ENCODE assay signal across 1 fruit fly cellular context in the genomic region with DNA sequence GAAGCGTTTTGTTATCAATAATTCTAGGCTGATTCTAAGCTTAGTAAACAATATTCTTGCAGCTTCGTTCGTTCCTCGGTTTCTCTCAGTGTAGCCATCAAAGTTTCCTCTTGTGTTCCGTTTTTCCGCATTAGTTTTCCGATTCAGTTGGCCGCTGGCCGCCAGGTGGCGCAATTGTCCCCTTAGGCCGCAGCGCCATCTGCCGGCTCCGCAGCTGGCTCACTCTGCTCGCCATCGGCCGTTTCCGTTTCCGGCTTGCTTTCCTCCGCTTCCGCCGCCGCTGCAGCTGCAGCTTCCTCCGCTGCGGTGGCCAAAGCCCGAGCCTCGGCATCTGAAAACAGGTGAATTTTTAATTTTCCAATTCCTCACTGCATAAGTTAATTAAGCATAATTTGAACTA.
A peak's percentile ranks its signal among the peaks of the same experiment; 100 is the strongest.
TF ChIP-seq lines count a peak whose summit lies in the region.

No protein-coding gene starts in this region.

TF ChIP-seq in whole organism, embryonic, 481 proteins besides CTCF, POLR2A, EP300 and RAD21 (continued from another document):
- TF ChIP-seq CG3163 (GFP tag; optimal IDR thresholded peaks at IDR 0.05; lab: Kevin White, UChicago) (peak; percentile 82), nerfin-2 (GFP tag; IDR thresholded peaks at IDR 0.05; lab: Robert Waterston, UW; ENCODE audit: partially characterized antibody) (no peak), CG9215 (GFP tag; IDR thresholded peaks at IDR 0.05; lab: Robert Waterston, UW) (peak; percentile 56), CG13624 (GFP tag; optimal IDR thresholded peaks at IDR 0.05; lab: Kevin White, UChicago) (peak; percentile 90), Asciz (GFP tag; optimal IDR thresholded peaks at IDR 0.05; lab: Kevin White, UChicago) (peak; percentile 97), h (optimal IDR thresholded peaks at IDR 0.05; lab: Kevin White, UChicago) (peak; percentile 52), CG9932 (GFP tag; IDR thresholded peaks at IDR 0.05; lab: Robert Waterston, UW) (peak; percentile 65), chm (GFP tag; IDR thresholded peaks at IDR 0.05; lab: Robert Waterston, UW) (peak; percentile 98), MTF-1 (GFP tag; optimal IDR thresholded peaks at IDR 0.05; lab: Kevin White, UChicago; ENCODE audit: borderline replicate concordance) (peak; percentile 99), gfzf (GFP tag; optimal IDR thresholded peaks at IDR 0.05; lab: Kevin White, UChicago) (peak; percentile 24), onecut (GFP tag; IDR thresholded peaks at IDR 0.05; lab: Robert Waterston, UW) (peak; percentile 98), Jarid2 (GFP tag; optimal IDR thresholded peaks at IDR 0.05; lab: Kevin White, UChicago) (peak; percentile 89), knrl (GFP tag; IDR thresholded peaks at IDR 0.05; lab: Robert Waterston, UW; ENCODE audit: partially characterized antibody) (0 out of 3 replicates have a peak, but pooled peaks have one; percentile 7), CG14860 (GFP tag; IDR thresholded peaks at IDR 0.05; lab: Robert Waterston, UW; ENCODE audit: partially characterized antibody) (no peak), CG12219 (GFP tag; optimal IDR thresholded peaks at IDR 0.05; lab: Kevin White, UChicago) (peak; percentile 96), slou (GFP tag; optimal IDR thresholded peaks at IDR 0.05; lab: Kevin White, UChicago) (peak; percentile 91), dan (GFP tag; IDR thresholded peaks at IDR 0.05; lab: Robert Waterston, UW) (no peak; the same call in 1 of the 2 replicates), CG17361 (GFP tag; IDR thresholded peaks at IDR 0.05; lab: Robert Waterston, UW) (peak; percentile 92), danr (GFP tag; IDR thresholded peaks at IDR 0.05; lab: Robert Waterston, UW) (peak; percentile 79), CG33557 (GFP tag; optimal IDR thresholded peaks at IDR 0.05; lab: Kevin White, UChicago) (peak; percentile 96), CG4707 (GFP tag; optimal IDR thresholded peaks at IDR 0.05; lab: Kevin White, UChicago) (peak; percentile 96), CG3847 (GFP tag; IDR thresholded peaks at IDR 0.05; lab: Robert Waterston, UW) (peak; percentile 61), CG1792 (GFP tag; optimal IDR thresholded peaks at IDR 0.05; lab: Kevin White, UChicago) (peak; percentile 91), CG11085 (GFP tag; IDR thresholded peaks at IDR 0.05; lab: Robert Waterston, UW) (peak; percentile 82), CG5953 (GFP tag; IDR thresholded peaks at IDR 0.05; lab: Robert Waterston, UW) (peak; percentile 96), Mrtf (GFP tag; IDR thresholded peaks at IDR 0.05; lab: Robert Waterston, UW) (peak; percentile 87; the same call in 2 of the 3 replicates), CG4617 (GFP tag; optimal IDR thresholded peaks at IDR 0.05; lab: Kevin White, UChicago; ENCODE audit: borderline replicate concordance) (peak; percentile 89), Ada2b (GFP tag; IDR thresholded peaks at IDR 0.05; lab: Robert Waterston, UW) (peak; percentile 89), odd (GFP tag; optimal IDR thresholded peaks at IDR 0.05; lab: Kevin White, UChicago) (peak; percentile 98), CG1832 (GFP tag; optimal IDR thresholded peaks at IDR 0.05; lab: Kevin White, UChicago) (peak; percentile 32), gcm (GFP tag; optimal IDR thresholded peaks at IDR 0.05; lab: Kevin White, UChicago) (peak; percentile 91), hb (GFP tag; IDR thresholded peaks at IDR 0.05; lab: Robert Waterston, UW; ENCODE audit: partially characterized antibody) (no peak), CG9609 (GFP tag; optimal IDR thresholded peaks at IDR 0.05; lab: Kevin White, UChicago) (peak; percentile 93), CG2712 (tag; optimal IDR thresholded peaks at IDR 0.05; lab: Kevin White, UChicago) (peak; percentile 92), klu (GFP tag; IDR thresholded peaks at IDR 0.05; lab: Robert Waterston, UW) (peak; percentile 42; the same call in 1 of the 2 replicates), gro (GFP tag; optimal IDR thresholded peaks at IDR 0.05; lab: Kevin White, UChicago) (peak; percentile 74), grn (GFP tag; optimal IDR thresholded peaks at IDR 0.05; lab: Kevin White, UChicago) (peak; percentile 80), row (GFP tag; IDR thresholded peaks at IDR 0.05; lab: Robert Waterston, UW) (peak; percentile 39; the same call in 1 of the 3 replicates), da (GFP tag; optimal IDR thresholded peaks at IDR 0.05; lab: Kevin White, UChicago) (peak; percentile 92), CG30020 (tag; optimal IDR thresholded peaks at IDR 0.05; lab: Kevin White, UChicago) (peak; percentile 48), gem (tag; optimal IDR thresholded peaks at IDR 0.05; lab: Kevin White, UChicago) (peak; percentile 77), fd96Cb (tag; optimal IDR thresholded peaks at IDR 0.05; lab: Kevin White, UChicago) (peak; percentile 84), CG14050 (GFP tag; IDR thresholded peaks at IDR 0.05; lab: Robert Waterston, UW) (peak; percentile 89), esg (GFP tag; conservative IDR thresholded peaks at IDR 0.05; lab: Robert Waterston, UW) (peak; percentile 42), CG17359 (tag; optimal IDR thresholded peaks at IDR 0.05; lab: Kevin White, UChicago) (peak; percentile 94), trh (GFP tag; optimal IDR thresholded peaks at IDR 0.05; lab: Kevin White, UChicago) (peak; percentile 88), CG4404 (GFP tag; IDR thresholded peaks at IDR 0.05; lab: Robert Waterston, UW) (peak; percentile 76), Stat92E (GFP tag; optimal IDR thresholded peaks at IDR 0.05; lab: Kevin White, UChicago) (no peak), HmgZ (tag; optimal IDR thresholded peaks at IDR 0.05; lab: Kevin White, UChicago) (peak; percentile 58), jing (GFP tag; optimal IDR thresholded peaks at IDR 0.05; lab: Kevin White, UChicago) (peak; percentile 87), ash1 (GFP tag; optimal IDR thresholded peaks at IDR 0.05; lab: Kevin White, UChicago) (peak; percentile 84), lov (optimal IDR thresholded peaks at IDR 0.05; lab: Kevin White, UChicago) (no peak), lov (GFP tag; IDR thresholded peaks at IDR 0.05; lab: Robert Waterston, UW) (peak; percentile 99), Atf-2 (GFP tag; optimal IDR thresholded peaks at IDR 0.05; lab: Kevin White, UChicago) (peak; percentile 78), Dp (GFP tag; optimal IDR thresholded peaks at IDR 0.05; lab: Kevin White, UChicago) (peak; percentile 1), twi (tag; optimal IDR thresholded peaks at IDR 0.05; lab: Kevin White, UChicago) (peak; percentile 89), Ptx1 (GFP tag; IDR thresholded peaks at IDR 0.05; lab: Robert Waterston, UW) (peak; percentile 77), Dip2 (GFP tag; IDR thresholded peaks at IDR 0.05; lab: Robert Waterston, UW) (no peak), zfh2 (GFP tag; optimal IDR thresholded peaks at IDR 0.05; lab: Kevin White, UChicago) (no peak), unpg (GFP tag; optimal IDR thresholded peaks at IDR 0.05; lab: Kevin White, UChicago) (peak; percentile 94)
